Fruit fly (Drosophila melanogaster): Measurements from ENCODE around the gene croc.

Gene croc

DNA sequence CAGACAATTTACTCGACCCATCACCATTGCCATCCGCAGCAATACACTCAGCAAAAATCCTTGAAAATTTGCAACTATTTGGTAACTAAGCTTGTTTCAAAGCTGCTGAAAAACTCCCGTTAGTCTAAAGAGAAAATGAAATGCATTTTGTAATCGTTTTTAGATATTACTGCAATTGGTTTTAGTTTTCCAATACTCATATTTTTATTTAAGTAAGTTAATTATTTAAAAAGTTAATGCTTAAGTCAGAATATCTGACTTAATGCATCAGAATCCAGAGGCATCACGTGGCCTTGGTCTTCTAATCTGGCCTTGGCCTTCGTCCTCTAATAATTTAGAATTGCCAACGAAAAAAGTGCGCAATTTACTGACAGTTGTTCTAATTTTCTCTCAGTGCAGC lies 13.4 kb downstream of the croc start (continued):
- TF ChIP-seq CG4404 (GFP tag; IDR thresholded peaks at IDR 0.05) (peak; percentile 49; the same call in 1 of the 2 replicates), CG17802 (tag; optimal IDR thresholded peaks at IDR 0.05) (no peak), Kr (GFP tag; optimal IDR thresholded peaks at IDR 0.05) (no peak), CG10267 (tag; optimal IDR thresholded peaks at IDR 0.05) (peak; percentile 16), tin (GFP tag; optimal IDR thresholded peaks at IDR 0.05) (no peak), cad (GFP tag; optimal IDR thresholded peaks at IDR 0.05) (no peak), CG10209 (GFP tag; optimal IDR thresholded peaks at IDR 0.05) (no peak), az2 (GFP tag; optimal IDR thresholded peaks at IDR 0.05) (peak; percentile 27), Gsc (GFP tag; IDR thresholded peaks at IDR 0.05) (no peak), Opbp (GFP tag; IDR thresholded peaks at IDR 0.05; ENCODE audit: partially characterized antibody) (no peak), CG1792 (GFP tag; optimal IDR thresholded peaks at IDR 0.05) (no peak), CG6689 (GFP tag; IDR thresholded peaks at IDR 0.05) (peak; percentile 15; the same call in 1 of the 2 replicates), Antp (GFP tag; optimal IDR thresholded peaks at IDR 0.05) (no peak), CG7839 (tag; optimal IDR thresholded peaks at IDR 0.05) (peak; percentile 28), ham (GFP tag; IDR thresholded peaks at IDR 0.05) (no peak), CG16815 (GFP tag; optimal IDR thresholded peaks at IDR 0.05) (peak; percentile 28), BEAF-32 (GFP tag; optimal IDR thresholded peaks at IDR 0.05) (no peak), zen2 (GFP tag; IDR thresholded peaks at IDR 0.05; ENCODE audit: partially characterized antibody) (no peak), CG14860 (GFP tag; IDR thresholded peaks at IDR 0.05; ENCODE audit: partially characterized antibody) (no peak), CG17385 (GFP tag; optimal IDR thresholded peaks at IDR 0.05) (no peak), CG17829 (tag; optimal IDR thresholded peaks at IDR 0.05) (peak; percentile 45), CG31388 (GFP tag; optimal IDR thresholded peaks at IDR 0.05) (no peak), CHES-1-like (GFP tag; optimal IDR thresholded peaks at IDR 0.05) (no peak), Mes4 (GFP tag; optimal IDR thresholded peaks at IDR 0.05) (no peak), CG11085 (GFP tag; IDR thresholded peaks at IDR 0.05) (no peak), CG2712 (tag; optimal IDR thresholded peaks at IDR 0.05) (peak; percentile 59), Dbx (GFP tag; IDR thresholded peaks at IDR 0.05) (no peak), CG8478 (optimal IDR thresholded peaks at IDR 0.05) (no peak), da (GFP tag; optimal IDR thresholded peaks at IDR 0.05) (no peak), CG6765 (GFP tag; optimal IDR thresholded peaks at IDR 0.05) (no peak), CG9817 (tag; optimal IDR thresholded peaks at IDR 0.05) (no peak), wdn (GFP tag; IDR thresholded peaks at IDR 0.05) (no peak), CG2202 (tag; optimal IDR thresholded peaks at IDR 0.05) (no peak), seq (GFP tag; IDR thresholded peaks at IDR 0.05) (no peak), CG6813 (GFP tag; optimal IDR thresholded peaks at IDR 0.05) (no peak), dati (GFP tag; IDR thresholded peaks at IDR 0.05) (no peak), CG10654 (GFP tag; optimal IDR thresholded peaks at IDR 0.05) (no peak), sc (optimal IDR thresholded peaks at IDR 0.05) (no peak), sc (GFP tag; optimal IDR thresholded peaks at IDR 0.05) (peak; percentile 43), Eip74EF (GFP tag; optimal IDR thresholded peaks at IDR 0.05) (no peak), bab2 (GFP tag; optimal IDR thresholded peaks at IDR 0.05) (no peak), Jarid2 (GFP tag; optimal IDR thresholded peaks at IDR 0.05) (peak; percentile 23), TFAM (GFP tag; optimal IDR thresholded peaks at IDR 0.05) (no peak), CG5953 (GFP tag; IDR thresholded peaks at IDR 0.05) (no peak), crol (GFP tag; IDR thresholded peaks at IDR 0.05) (no peak), CG13775 (GFP tag; optimal IDR thresholded peaks at IDR 0.05) (peak; percentile 39), CG2129 (GFP tag; IDR thresholded peaks at IDR 0.05; ENCODE audit: partially characterized antibody) (no peak), CG7372 (GFP tag; IDR thresholded peaks at IDR 0.05) (no peak), tio (GFP tag; optimal IDR thresholded peaks at IDR 0.05) (peak; percentile 23), psq (GFP tag; optimal IDR thresholded peaks at IDR 0.05) (no peak), Six4 (GFP tag; optimal IDR thresholded peaks at IDR 0.05) (no peak), aop (GFP tag; IDR thresholded peaks at IDR 0.05) (no peak)
